Worm (Caenorhabditis elegans) whole organism, mixed stage, embryonic: ENCODE measurements around the gene R52.6.

Source experiments
- elt-3 ChIP-seq: fragments of 150-350 bp; optimal IDR thresholded peaks from 2 replicates; lab custom pipeline; 2014; ENCODE audit warnings: missing biosample characterization, missing genetic modification characterization
- ham-2 ChIP-seq: fragments of 200-800 bp; sonication (Bioruptor generic); optimal IDR thresholded peaks from 2 replicates; lab custom pipeline; 2018; ENCODE audit warnings: mild to moderate bottlenecking, missing genetic modification characterization, missing compliant biosample characterization
- nhr-237 ChIP-seq: fragments of 150-350 bp; optimal IDR thresholded peaks from 2 replicates; lab custom pipeline; 2014; ENCODE audit warnings: missing biosample characterization, missing genetic modification characterization
- nhr-76 ChIP-seq: sonication (generic microtip); optimal IDR thresholded peaks from 2 replicates; lab custom pipeline; 2017; ENCODE audit warnings: missing biosample characterization, missing genetic modification characterization

- TF ChIP-seq nhr-237 (no peak), elt-3 (tag; lab: Kevin White, UChicago) (no peak), ham-2 (no peak), nhr-76 (tag; lab: Kevin White, UChicago) (no peak)
These were observed 39.6 kb upstream of the R52.6 start for ce11 chrII:2152455-2152854.
